Worm (Caenorhabditis elegans) whole organism, L4 larva: Measurements from ENCODE around the gene B0286.1.

ENCODE experiments used
- R02D3.7 ChIP-seq: fragments of 150-350 bp; sonication (generic microtip); optimal IDR thresholded peaks from 3 replicates; lab custom pipeline; 2014; ENCODE audit warnings: missing biosample characterization, missing genetic modification characterization
- aly-2 ChIP-seq: sonication (generic microtip); optimal IDR thresholded peaks from 2 replicates; lab custom pipeline; 2018; ENCODE audit warnings: missing biosample characterization, missing genetic modification characterization
- ceh-28 ChIP-seq: fragments of 150-350 bp; optimal IDR thresholded peaks from 2 replicates; lab custom pipeline; 2014; ENCODE audit warnings: missing biosample characterization, missing genetic modification reagents, missing genetic modification characterization
- dve-1 ChIP-seq: sonication (generic microtip); optimal IDR thresholded peaks from 2 replicates; lab custom pipeline; 2017; ENCODE audit warnings: antibody characterized with exemption, mild to moderate bottlenecking, missing genetic modification characterization, missing compliant biosample characterization; ENCODE audit not compliant: insufficient read depth
- nhr-111 ChIP-seq: fragments of 200-800 bp; sonication (Bioruptor generic); optimal IDR thresholded peaks from 2 replicates; lab custom pipeline; 2018; ENCODE audit warnings: mild to moderate bottlenecking, missing genetic modification characterization, missing compliant biosample characterization
- nhr-76 ChIP-seq: fragments of 150-350 bp; optimal IDR thresholded peaks from 2 replicates; lab custom pipeline; 2014; ENCODE audit warnings: missing biosample characterization, missing genetic modification characterization
- pqm-1 ChIP-seq: sonication (generic microtip); optimal IDR thresholded peaks from 2 replicates; lab custom pipeline; 2017; ENCODE audit warnings: missing biosample characterization, missing genetic modification characterization
- rbr-2 ChIP-seq: sonication (generic microtip); optimal IDR thresholded peaks from 2 replicates; lab custom pipeline; 2016; ENCODE audit warnings: missing genotype, missing genetic modification characterization, missing compliant biosample characterization
- zip-11 ChIP-seq: fragments of 200-800 bp; sonication (Bioruptor generic); IDR thresholded peaks from 2 replicates; pipeline ENCODE4 v1.3.6; 2022; ENCODE audit warnings: missing genetic modification characterization, missing compliant biosample characterization

ce11 chrII:4435134-4435533 lies 56.8 kb downstream of the B0286.1 start, which contains the start of gene nhr-273:
- TF ChIP-seq nhr-111 (no peak), R02D3.7 (tag; lab: Kevin White, UChicago) (no peak), zip-11 (GFP tag; lab: Robert Waterston, UW) (no peak), nhr-76 (tag; lab: Kevin White, UChicago) (no peak), dve-1 (tag; lab: Kevin White, UChicago) (peak; percentile 21), pqm-1 (tag; lab: Kevin White, UChicago) (no peak), ceh-28 (tag; lab: Kevin White, UChicago) (no peak), rbr-2 (tag; lab: Kevin White, UChicago) (no peak), aly-2 (tag; lab: Kevin White, UChicago) (no peak)
